Worm (Caenorhabditis elegans): ENCODE results near the gene ZK632.2.

- TF ChIP-seq lin-13 (GFP tag; optimal IDR thresholded peaks at IDR 0.05) (no peak), mdl-1 (tag; optimal IDR thresholded peaks at IDR 0.05) (no peak)
Observed at ce11 chrIII:9762093-9762748, 36.7 kb upstream of the ZK632.2 start, which contains the start of gene gcc-2.
